Worm (Caenorhabditis elegans) whole organism, midembryonic: ENCODE measurements around the gene srxa-7.

Experiments used
- T22C8.4 ChIP-seq: fragments of 200-800 bp; sonication (Bioruptor generic); IDR thresholded peaks from 2 replicates; pipeline ENCODE4 v1.3.6; 2022; ENCODE audit warnings: missing genetic modification characterization, missing compliant biosample characterization
- cog-1 ChIP-seq: sonication (generic microtip); optimal IDR thresholded peaks from 2 replicates; lab custom pipeline; 2016; ENCODE audit warnings: missing genetic modification characterization, missing compliant biosample characterization
- flt-1 ChIP-seq: fragments of 200-800 bp; sonication (Bioruptor generic); IDR thresholded peaks from 2 replicates; pipeline ENCODE4 v1.3.6; 2022; ENCODE audit warnings: missing genetic modification characterization, missing compliant biosample characterization
- klf-2 ChIP-seq: fragments of 200-800 bp; sonication (Bioruptor generic); conservative IDR thresholded peaks from 2 replicates; pipeline ENCODE4 v1.3.6; 2022; ENCODE audit warnings: missing genetic modification reagents, missing genetic modification characterization, missing compliant biosample characterization
- ztf-29 ChIP-seq: fragments of 200-800 bp; sonication (Bioruptor generic); IDR thresholded peaks from 2 replicates; pipeline ENCODE4 v1.3.6; 2022; ENCODE audit warnings: missing genetic modification reagents, missing genetic modification characterization, missing compliant biosample characterization

ce11 chrV:16308343-16308742, 990 bp downstream of the srxa-7 start:
- TF ChIP-seq ztf-29 (no peak), cog-1 (no peak), T22C8.4 (no peak), flt-1 (GFP tag; lab: Robert Waterston, UW) (no peak), klf-2 (GFP tag; lab: Robert Waterston, UW) (no peak)
